Fruit fly (Drosophila melanogaster) whole organism, embryonic: ENCODE measurements around the gene Ant2.

Experiments
- Antp ChIP-seq: fragments of 200-800 bp; sonication (Bioruptor generic); optimal IDR thresholded peaks from 3 replicates; lab custom pipeline; 2016; ENCODE audit warnings: missing biosample characterization, missing genetic modification characterization
- Atf6 ChIP-seq: fragments of 200-800 bp; sonication (Bioruptor generic); IDR thresholded peaks from 2 replicates; pipeline ENCODE4 v1.3.6; 2022; ENCODE audit warnings: missing biosample characterization, missing genetic modification characterization
- BEAF-32 ChIP-seq: fragments of 200-800 bp; sonication (Bioruptor generic); optimal IDR thresholded peaks from 3 replicates; lab custom pipeline; 2017; ENCODE audit warnings: missing biosample characterization, missing genetic modification characterization, mild to moderate bottlenecking, moderate library complexity, missing genetic modification reagents
- Bdp1 ChIP-seq: fragments of 200-800 bp; sonication (Bioruptor generic); optimal IDR thresholded peaks from 3 replicates; lab custom pipeline; 2016; ENCODE audit warnings: missing biosample characterization, missing genetic modification characterization
- CG10274 ChIP-seq: fragments of 200-800 bp; sonication (Bioruptor generic); optimal IDR thresholded peaks from 3 replicates; lab custom pipeline; 2017; ENCODE audit warnings: missing biosample characterization, mild to moderate bottlenecking, missing genetic modification characterization
- CG10366 ChIP-seq: fragments of 200-800 bp; sonication (Bioruptor generic); IDR thresholded peaks from 2 replicates; pipeline ENCODE4 v1.3.6; 2022; ENCODE audit warnings: missing biosample characterization, missing genetic modification characterization
- CG11560 ChIP-seq: fragments of 200-800 bp; sonication (Bioruptor generic); IDR thresholded peaks from 3 replicates; pipeline ENCODE4 v1.3.6; 2022; ENCODE audit warnings: missing biosample characterization, missing genetic modification characterization
- CG13894 ChIP-seq: fragments of 200-800 bp; sonication (Bioruptor generic); optimal IDR thresholded peaks from 3 replicates; lab custom pipeline; 2018; ENCODE audit warnings: missing biosample characterization, mild to moderate bottlenecking, missing genetic modification characterization, moderate library complexity
- CG14050 ChIP-seq: fragments of 200-800 bp; sonication (Bioruptor generic); IDR thresholded peaks from 3 replicates; pipeline ENCODE4 v1.3.6; 2022; ENCODE audit warnings: missing biosample characterization, missing genetic modification characterization
- CG16815 ChIP-seq: fragments of 200-800 bp; sonication (Bioruptor generic); optimal IDR thresholded peaks from 3 replicates; lab custom pipeline; 2017; ENCODE audit warnings: missing biosample characterization, mild to moderate bottlenecking, missing genetic modification characterization
- CG17361 ChIP-seq: fragments of 200-800 bp; sonication (Bioruptor generic); IDR thresholded peaks from 3 replicates; pipeline ENCODE4 v1.3.6; 2022; ENCODE audit warnings: missing biosample characterization, missing genetic modification characterization
- CG2678 ChIP-seq: fragments of 200-800 bp; sonication (Bioruptor generic); optimal IDR thresholded peaks from 3 replicates; lab custom pipeline; 2019; ENCODE audit warnings: missing biosample characterization, mild to moderate bottlenecking, missing genetic modification characterization, moderate library complexity
- CG30431 ChIP-seq: fragments of 200-800 bp; sonication (Bioruptor generic); optimal IDR thresholded peaks from 2 replicates; lab custom pipeline; 2017; ENCODE audit warnings: missing biosample characterization, missing genetic modification characterization
- CG33557 ChIP-seq: fragments of 200-800 bp; sonication (Bioruptor generic); optimal IDR thresholded peaks from 2 replicates; lab custom pipeline; 2019; ENCODE audit warnings: missing biosample characterization, mild to moderate bottlenecking, missing genetic modification characterization, moderate library complexity
- CG34422 ChIP-seq: fragments of 200-800 bp; sonication (Bioruptor generic); IDR thresholded peaks from 3 replicates; pipeline ENCODE4 v1.3.6; 2022; ENCODE audit warnings: missing biosample characterization, missing genetic modification characterization
- CG3847 ChIP-seq: fragments of 200-800 bp; sonication (Bioruptor generic); IDR thresholded peaks from 2 replicates; pipeline ENCODE4 v1.3.6; 2022; ENCODE audit warnings: missing biosample characterization, missing genetic modification characterization
- CG4404 ChIP-seq: fragments of 200-800 bp; sonication (Bioruptor generic); IDR thresholded peaks from 2 replicates; pipeline ENCODE4 v1.3.6; 2022; ENCODE audit warnings: missing biosample characterization, missing genetic modification characterization
- CG5953 ChIP-seq: fragments of 200-800 bp; sonication (Bioruptor generic); IDR thresholded peaks from 2 replicates; pipeline ENCODE4 v1.3.6; 2022; ENCODE audit warnings: missing biosample characterization, missing genetic modification characterization
- CG6254 ChIP-seq: fragments of 200-800 bp; sonication (Bioruptor generic); optimal IDR thresholded peaks from 3 replicates; lab custom pipeline; 2017; ENCODE audit warnings: mild to moderate bottlenecking, missing biosample characterization, missing genetic modification reagents, missing genetic modification characterization
- CG7839 ChIP-seq: fragments of 200-800 bp; sonication (Bioruptor generic); optimal IDR thresholded peaks from 3 replicates; lab custom pipeline; 2018; ENCODE audit warnings: missing biosample characterization, mild to moderate bottlenecking, missing genetic modification characterization, moderate library complexity
- CG8290 ChIP-seq, 3 experiments: fragments of 200-800 bp; sonication (Bioruptor generic); optimal IDR thresholded peaks; 2 replicates each; lab custom pipeline; 2016 to 2019; ENCODE audit warnings: missing biosample characterization in 3 of 3, missing genetic modification characterization in 3 of 3, mild to moderate bottlenecking in 2 of 3, moderate library complexity in 1 of 3
- CG8478 ChIP-seq: fragments of >200 bp; optimal IDR thresholded peaks from 2 replicates; lab custom pipeline; 2018
- CG9727 ChIP-seq: fragments of 200-800 bp; sonication (Bioruptor generic); optimal IDR thresholded peaks from 3 replicates; lab custom pipeline; 2017; ENCODE audit warnings: missing biosample characterization, mild to moderate bottlenecking, missing genetic modification characterization
- Chrac-16 ChIP-seq: fragments of 200-800 bp; sonication (Bioruptor generic); optimal IDR thresholded peaks from 3 replicates; lab custom pipeline; 2016; ENCODE audit warnings: missing biosample characterization, missing genetic modification characterization
- D19B ChIP-seq: fragments of 200-800 bp; sonication (Bioruptor generic); optimal IDR thresholded peaks from 2 replicates; lab custom pipeline; 2017; ENCODE audit warnings: missing biosample characterization, mild to moderate bottlenecking, missing genetic modification characterization
- Dad ChIP-seq: fragments of 200-800 bp; sonication (Bioruptor generic); optimal IDR thresholded peaks from 3 replicates; lab custom pipeline; 2016; ENCODE audit warnings: missing biosample characterization, missing genetic modification characterization
- Dfd ChIP-seq, 2 experiments: fragments of >200 bp; optimal IDR thresholded peaks; 2 replicates each; lab custom pipeline; 2017; ENCODE audit warnings: missing biosample characterization in 2 of 2, missing genetic modification characterization in 2 of 2
- Doc3 ChIP-seq: fragments of 200-800 bp; sonication (Bioruptor generic); IDR thresholded peaks from 3 replicates; pipeline ENCODE4 v1.3.6; 2022; ENCODE audit warnings: missing biosample characterization, missing genetic modification characterization; ENCODE audit not compliant: partially characterized antibody
- Fer2 ChIP-seq: fragments of 200-800 bp; sonication (Bioruptor generic); optimal IDR thresholded peaks from 2 replicates; lab custom pipeline; 2018; ENCODE audit warnings: missing biosample characterization, mild to moderate bottlenecking, missing genetic modification characterization, moderate library complexity
- Hr39 ChIP-seq: fragments of >200 bp; optimal IDR thresholded peaks from 2 replicates; lab custom pipeline; 2017
- Hsf ChIP-seq: fragments of 200-800 bp; sonication (Bioruptor generic); optimal IDR thresholded peaks from 3 replicates; lab custom pipeline; 2016; ENCODE audit warnings: missing biosample characterization, missing genetic modification characterization
- Mad ChIP-seq: fragments of 200-800 bp; sonication (Bioruptor generic); optimal IDR thresholded peaks from 2 replicates; lab custom pipeline; 2016; ENCODE audit warnings: missing biosample characterization, missing genetic modification characterization
- Mrtf ChIP-seq: fragments of 200-800 bp; sonication (Bioruptor generic); IDR thresholded peaks from 3 replicates; pipeline ENCODE4 v1.3.6; 2022; ENCODE audit warnings: missing biosample characterization, missing genetic modification characterization
- Myb ChIP-seq: fragments of 200-800 bp; sonication (Bioruptor generic); optimal IDR thresholded peaks from 2 replicates; lab custom pipeline; 2016; ENCODE audit warnings: missing biosample characterization, missing genetic modification characterization
- Ravus ChIP-seq: fragments of 200-800 bp; sonication (Bioruptor generic); IDR thresholded peaks from 2 replicates; pipeline ENCODE4 v1.3.6; 2022; ENCODE audit warnings: missing biosample characterization, missing genetic modification characterization
- bcd ChIP-seq: fragments of 200-800 bp; sonication (Bioruptor generic); optimal IDR thresholded peaks from 2 replicates; lab custom pipeline; 2017; ENCODE audit warnings: missing biosample characterization, mild to moderate bottlenecking, missing genetic modification characterization
- cas ChIP-seq: fragments of 200-800 bp; sonication (Bioruptor generic); IDR thresholded peaks from 2 replicates; pipeline ENCODE4 v1.3.6; 2022; ENCODE audit warnings: missing biosample characterization, missing genetic modification characterization
- dpn ChIP-seq, 2 experiments: fragments of 200-800 bp; sonication (Bioruptor generic); optimal IDR thresholded peaks; 3 replicates each; lab custom pipeline; 2016; ENCODE audit warnings: missing biosample characterization in 2 of 2, missing genetic modification characterization in 2 of 2
- eve ChIP-seq, 2 experiments: fragments of >200 bp; optimal IDR thresholded peaks; 2 replicates each; lab custom pipeline; 2017; ENCODE audit warnings: missing biosample characterization in 2 of 2, missing genetic modification characterization in 2 of 2
- fru ChIP-seq: fragments of >200 bp; optimal IDR thresholded peaks from 2 replicates; lab custom pipeline; 2017
- fu2 ChIP-seq: fragments of 200-800 bp; sonication (Bioruptor generic); optimal IDR thresholded peaks from 2 replicates; lab custom pipeline; 2016; ENCODE audit warnings: missing biosample characterization, missing genetic modification characterization
- jigr1 ChIP-seq: fragments of 200-800 bp; sonication (Bioruptor generic); IDR thresholded peaks from 3 replicates; pipeline ENCODE4 v1.3.6; 2022; ENCODE audit warnings: missing biosample characterization, missing genetic modification characterization
- jumu ChIP-seq: fragments of 200-800 bp; sonication (Bioruptor generic); optimal IDR thresholded peaks from 3 replicates; lab custom pipeline; 2016; ENCODE audit warnings: missing biosample characterization, missing genetic modification characterization
- lmd ChIP-seq: fragments of 200-800 bp; sonication (Bioruptor generic); IDR thresholded peaks from 2 replicates; pipeline ENCODE4 v1.3.6; 2022; ENCODE audit warnings: missing biosample characterization, missing genetic modification characterization
- prd ChIP-seq, 3 experiments: fragments of >200 bp in 2 of 3; fragments of 200-800 bp in 1 of 3; sonication (Bioruptor generic) in 1 of 3; optimal IDR thresholded peaks in 2 of 3; IDR thresholded peaks in 1 of 3; 2 replicates in 2 of 3; 3 replicates in 1 of 3; pipeline versions ENCODE4 v1.3.6 to Lab custom; 2017 to 2022; ENCODE audit warnings: missing biosample characterization in 1 of 3, missing genetic modification characterization in 1 of 3
- pzg ChIP-seq: fragments of 200-800 bp; sonication (Bioruptor generic); optimal IDR thresholded peaks from 3 replicates; lab custom pipeline; 2018; ENCODE audit warnings: missing biosample characterization, mild to moderate bottlenecking, missing genetic modification characterization, moderate library complexity
- run ChIP-seq: fragments of 200-800 bp; sonication (Bioruptor generic); optimal IDR thresholded peaks from 3 replicates; lab custom pipeline; 2018; ENCODE audit warnings: missing biosample characterization, mild to moderate bottlenecking, missing genetic modification characterization
- seq ChIP-seq: fragments of 200-800 bp; sonication (Bioruptor generic); IDR thresholded peaks from 2 replicates; pipeline ENCODE4 v1.3.6; 2022; ENCODE audit warnings: missing biosample characterization, missing genetic modification characterization
- shn ChIP-seq: fragments of 200-800 bp; sonication (Bioruptor generic); optimal IDR thresholded peaks from 3 replicates; lab custom pipeline; 2016; ENCODE audit warnings: missing biosample characterization, missing genetic modification characterization
- unc-4 ChIP-seq: fragments of 200-800 bp; sonication (Bioruptor generic); IDR thresholded peaks from 2 replicates; pipeline ENCODE4 v1.3.6; 2022; ENCODE audit warnings: missing biosample characterization, missing genetic modification characterization; ENCODE audit not compliant: partially characterized antibody

The Ant2 gene

DNA sequence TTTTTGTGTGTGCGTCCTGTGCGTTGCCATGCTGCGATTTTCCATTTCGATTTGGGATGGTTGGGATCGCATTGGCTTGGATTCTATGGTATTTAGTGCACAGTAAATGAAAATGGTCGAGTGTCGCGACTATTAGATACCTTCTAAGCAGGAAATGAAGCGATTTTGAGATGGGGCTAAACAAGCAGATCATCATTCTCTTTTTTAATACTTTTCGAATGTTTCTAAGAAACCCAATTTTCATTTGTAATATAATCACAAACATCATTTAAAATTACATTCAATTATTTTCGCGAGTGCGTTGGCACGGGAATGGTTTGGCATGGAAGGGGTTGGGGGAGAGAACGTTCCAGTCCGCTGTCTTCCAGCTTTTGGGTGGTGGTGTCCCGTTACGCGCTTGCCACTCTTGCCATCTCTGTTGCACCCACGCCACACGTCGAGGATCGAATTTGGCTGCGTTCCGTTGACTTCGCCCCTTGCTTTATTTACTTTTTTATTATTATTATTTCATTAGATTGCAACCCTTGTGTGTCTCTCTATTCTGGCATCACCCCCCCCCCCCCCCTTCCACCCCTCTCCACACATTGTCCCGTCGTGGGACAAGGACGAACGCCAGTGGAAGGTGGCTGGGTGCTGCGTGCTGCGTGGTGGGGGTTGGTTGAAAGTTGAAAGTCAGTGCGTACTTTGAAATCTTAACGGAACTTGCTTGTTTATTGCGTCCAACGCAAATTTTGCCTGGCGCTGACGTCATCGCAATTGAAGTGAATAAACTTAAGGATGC lies 38.8 kb upstream of the Ant2 start (continued):
- no peak for TF ChIP-seq Doc3
- TF ChIP-seq CG30431 (GFP tag; lab: Kevin White, UChicago) = peak; percentile 29
- peak; percentile 64 for TF ChIP-seq CG9727 (GFP tag; lab: Kevin White, UChicago)
- TF ChIP-seq Dfd (GFP tag; optimal IDR thresholded peaks at IDR 0.05; lab: Kevin White, UChicago) = no peak
- TF ChIP-seq fu2 (GFP tag; lab: Kevin White, UChicago) = no peak
- no peak for TF ChIP-seq Mad (GFP tag; lab: Kevin White, UChicago)
- TF ChIP-seq bcd = peak; percentile 12
- TF ChIP-seq Myb (GFP tag; lab: Kevin White, UChicago) = peak; percentile 12
- TF ChIP-seq fru (lab: Kevin White, UChicago) = no peak
- no peak for TF ChIP-seq Atf6
- no peak for TF ChIP-seq jigr1 (GFP tag; lab: Robert Waterston, UW)
- TF ChIP-seq CG11560 (tag; lab: Robert Waterston, UW) = no peak
- TF ChIP-seq prd (optimal IDR thresholded peaks at IDR 0.05; lab: Kevin White, UChicago) = no peak
- TF ChIP-seq prd (GFP tag; IDR thresholded peaks at IDR 0.05; lab: Robert Waterston, UW) = peak; percentile 61; the same call in 2 of the 3 replicates
- peak; percentile 18 for TF ChIP-seq Hsf (GFP tag; lab: Kevin White, UChicago)
- peak; percentile 51 for TF ChIP-seq Antp (GFP tag; lab: Kevin White, UChicago)
- peak; percentile 47 for TF ChIP-seq CG16815
- peak; percentile 16; the same call in 1 of the 2 replicates for TF ChIP-seq CG4404 (GFP tag; lab: Robert Waterston, UW)
- TF ChIP-seq dpn (GFP tag; optimal IDR thresholded peaks at IDR 0.05; lab: Kevin White, UChicago) = peak in 1 of 2 experiments; percentile 34
- TF ChIP-seq Bdp1 (GFP tag; lab: Kevin White, UChicago) = peak; percentile 6
- TF ChIP-seq CG8478 (lab: Kevin White, UChicago) = no peak
- TF ChIP-seq Fer2 (tag; lab: Kevin White, UChicago) = no peak
- TF ChIP-seq CG6254 (GFP tag; lab: Kevin White, UChicago) = peak; percentile 54
- no peak for TF ChIP-seq CG8290 (GFP tag; optimal IDR thresholded peaks at IDR 0.05; lab: Kevin White, UChicago)
- no peak for TF ChIP-seq CG8290 (tag; optimal IDR thresholded peaks at IDR 0.05; lab: Kevin White, UChicago)
- TF ChIP-seq Chrac-16 (GFP tag; lab: Kevin White, UChicago) = peak; percentile 45
- TF ChIP-seq pzg = no peak
- peak; percentile 52 for TF ChIP-seq CG2678 (tag; lab: Kevin White, UChicago)
- TF ChIP-seq CG17361 (GFP tag; lab: Robert Waterston, UW) = peak; percentile 59; the same call in 1 of the 3 replicates
- TF ChIP-seq CG10274 (GFP tag; lab: Kevin White, UChicago) = no peak
- TF ChIP-seq Ravus (GFP tag; lab: Robert Waterston, UW) = no peak
- no peak for TF ChIP-seq BEAF-32
- TF ChIP-seq CG5953 (GFP tag; lab: Robert Waterston, UW) = no peak
- TF ChIP-seq CG33557 (GFP tag; lab: Kevin White, UChicago) = peak; percentile 18
- peak; percentile 64 for TF ChIP-seq CG7839 (tag; lab: Kevin White, UChicago)
- peak; percentile 88 for TF ChIP-seq D19B (GFP tag; lab: Kevin White, UChicago)
- no peak for TF ChIP-seq unc-4 (GFP tag; lab: Robert Waterston, UW)
- TF ChIP-seq run (tag; lab: Kevin White, UChicago) = no peak
- TF ChIP-seq seq (GFP tag; lab: Robert Waterston, UW) = no peak
- no peak for TF ChIP-seq shn (GFP tag; lab: Kevin White, UChicago)
- TF ChIP-seq CG14050 (GFP tag; lab: Robert Waterston, UW) = no peak
- TF ChIP-seq Mrtf (GFP tag; lab: Robert Waterston, UW) = no peak
- no peak for TF ChIP-seq eve (GFP tag; optimal IDR thresholded peaks at IDR 0.05; lab: Kevin White, UChicago)
- no peak for TF ChIP-seq CG3847
- no peak for TF ChIP-seq CG34422
- TF ChIP-seq CG13894 (tag; lab: Kevin White, UChicago) = no peak
- no peak for TF ChIP-seq Hr39 (lab: Kevin White, UChicago)
- TF ChIP-seq jumu (GFP tag; lab: Kevin White, UChicago) = peak; percentile 31
- no peak for TF ChIP-seq cas (GFP tag; lab: Robert Waterston, UW)
- TF ChIP-seq CG10366 (GFP tag; lab: Robert Waterston, UW) = peak; percentile 23; the same call in 1 of the 2 replicates
- TF ChIP-seq lmd (GFP tag; lab: Robert Waterston, UW) = no peak
- no peak for TF ChIP-seq Dad
